Worm (Caenorhabditis elegans) whole organism, young adult: Measurements from ENCODE around the gene Y41C4A.11.
A peak's percentile ranks its signal among the peaks of the same experiment; 100 is the strongest.

Experiments
- B0019.2 ChIP-seq: fragments of 200-800 bp; sonication (Bioruptor generic); conservative IDR thresholded peaks from 2 replicates; pipeline ENCODE4 v1.3.6; 2022; ENCODE audit warnings: missing genetic modification reagents, missing genetic modification characterization, missing compliant biosample characterization
- C17E4.6 ChIP-seq: fragments of 200-800 bp; sonication (Bioruptor generic); IDR thresholded peaks from 2 replicates; pipeline ENCODE4 v1.3.6; 2022; ENCODE audit warnings: missing genetic modification reagents, missing genetic modification characterization, missing compliant biosample characterization
- F10E7.11 ChIP-seq: sonication (generic microtip); optimal IDR thresholded peaks from 2 replicates; lab custom pipeline; 2017; ENCODE audit warnings: mild to moderate bottlenecking, missing genetic modification characterization, moderate library complexity, missing compliant biosample characterization
- attf-3 ChIP-seq: fragments of 200-800 bp; sonication (Bioruptor generic); conservative IDR thresholded peaks from 2 replicates; pipeline ENCODE4 v1.3.6; 2022; ENCODE audit warnings: missing genetic modification reagents, missing genetic modification characterization, missing compliant biosample characterization
- cebp-2 ChIP-seq: fragments of 200-800 bp; sonication (Bioruptor generic); IDR thresholded peaks from 2 replicates; pipeline ENCODE4 v1.3.6; 2022; ENCODE audit warnings: missing genetic modification characterization, missing compliant biosample characterization
- ceh-91 ChIP-seq: fragments of 200-800 bp; sonication (Bioruptor generic); IDR thresholded peaks from 2 replicates; pipeline ENCODE4 v1.3.6; 2022; ENCODE audit warnings: missing genetic modification reagents, missing genetic modification characterization, missing compliant biosample characterization
- die-1 ChIP-seq: sonication (generic microtip); optimal IDR thresholded peaks from 2 replicates; lab custom pipeline; 2016; ENCODE audit warnings: missing genotype, mild to moderate bottlenecking, missing genetic modification characterization, missing compliant biosample characterization
- efl-1 ChIP-seq: fragments of 150-350 bp; optimal IDR thresholded peaks from 2 replicates; lab custom pipeline; 2014; ENCODE audit warnings: missing biosample characterization, missing genetic modification reagents, missing genetic modification characterization
- lsy-27 ChIP-seq: sonication (generic microtip); optimal IDR thresholded peaks from 2 replicates; lab custom pipeline; 2017; ENCODE audit warnings: missing genetic modification characterization, mild to moderate bottlenecking, missing compliant biosample characterization, antibody characterized with exemption, missing genotype, borderline replicate concordance; ENCODE audit not compliant: insufficient read depth
- repo-1 ChIP-seq: sonication (generic microtip); optimal IDR thresholded peaks from 2 replicates; lab custom pipeline; 2017; ENCODE audit warnings: mild to moderate bottlenecking, missing genetic modification characterization, missing compliant biosample characterization
- sea-2 ChIP-seq: fragments of 200-800 bp; sonication (Bioruptor generic); IDR thresholded peaks from 2 replicates; pipeline ENCODE4 v1.3.6; 2022; ENCODE audit warnings: missing genetic modification characterization, missing compliant biosample characterization
- zfh-2 ChIP-seq: fragments of 200-800 bp; sonication (Bioruptor generic); conservative IDR thresholded peaks from 2 replicates; pipeline ENCODE4 v1.3.6; 2022; ENCODE audit warnings: missing genetic modification reagents, missing genetic modification characterization, missing compliant biosample characterization
- ztf-26 ChIP-seq: sonication (generic microtip); optimal IDR thresholded peaks from 2 replicates; lab custom pipeline; 2017; ENCODE audit warnings: missing genetic modification characterization, missing compliant biosample characterization
- ztf-6 ChIP-seq: fragments of 200-800 bp; sonication (Bioruptor generic); IDR thresholded peaks from 2 replicates; pipeline ENCODE4 v1.3.6; 2022; ENCODE audit warnings: missing genetic modification reagents, missing genetic modification characterization, missing compliant biosample characterization

The Y41C4A.11 gene

ce11 chrIII:11757892-11758291 lies 38.2 kb downstream of the Y41C4A.11 start:
- TF ChIP-seq zfh-2 (GFP tag; lab: Robert Waterston, UW) (peak; percentile 53), die-1 (no peak), sea-2 (GFP tag; lab: Robert Waterston, UW) (no peak), F10E7.11 (tag; lab: Kevin White, UChicago) (no peak)

ce11 chrIII:11760634-11761033 lies 41.0 kb downstream of the Y41C4A.11 start:
- TF ChIP-seq cebp-2: 0 out of 2 replicates have a peak, but pooled peaks have one; percentile 57
- no peak for TF ChIP-seq B0019.2 (GFP tag; lab: Robert Waterston, UW)
- TF ChIP-seq repo-1 (tag; lab: Kevin White, UChicago): no peak
- TF ChIP-seq attf-3 (GFP tag; lab: Robert Waterston, UW): no peak
- no peak for TF ChIP-seq ceh-91 (GFP tag; lab: Robert Waterston, UW)
- TF ChIP-seq zfh-2 (GFP tag; lab: Robert Waterston, UW): peak; percentile 63
- no peak for TF ChIP-seq lsy-27 (tag; lab: Kevin White, UChicago)
- TF ChIP-seq ztf-6 (GFP tag; lab: Robert Waterston, UW): no peak
- TF ChIP-seq ztf-26 (tag; lab: Kevin White, UChicago): no peak
- TF ChIP-seq C17E4.6 (GFP tag; lab: Robert Waterston, UW): no peak
- TF ChIP-seq efl-1 (GFP tag; lab: Kevin White, UChicago): no peak
